Fruit fly (Drosophila melanogaster): ENCODE measurements around the gene CG14196.
A peak's percentile ranks its signal among the peaks of the same experiment; 100 is the strongest.

The CG14196 gene

DNA sequence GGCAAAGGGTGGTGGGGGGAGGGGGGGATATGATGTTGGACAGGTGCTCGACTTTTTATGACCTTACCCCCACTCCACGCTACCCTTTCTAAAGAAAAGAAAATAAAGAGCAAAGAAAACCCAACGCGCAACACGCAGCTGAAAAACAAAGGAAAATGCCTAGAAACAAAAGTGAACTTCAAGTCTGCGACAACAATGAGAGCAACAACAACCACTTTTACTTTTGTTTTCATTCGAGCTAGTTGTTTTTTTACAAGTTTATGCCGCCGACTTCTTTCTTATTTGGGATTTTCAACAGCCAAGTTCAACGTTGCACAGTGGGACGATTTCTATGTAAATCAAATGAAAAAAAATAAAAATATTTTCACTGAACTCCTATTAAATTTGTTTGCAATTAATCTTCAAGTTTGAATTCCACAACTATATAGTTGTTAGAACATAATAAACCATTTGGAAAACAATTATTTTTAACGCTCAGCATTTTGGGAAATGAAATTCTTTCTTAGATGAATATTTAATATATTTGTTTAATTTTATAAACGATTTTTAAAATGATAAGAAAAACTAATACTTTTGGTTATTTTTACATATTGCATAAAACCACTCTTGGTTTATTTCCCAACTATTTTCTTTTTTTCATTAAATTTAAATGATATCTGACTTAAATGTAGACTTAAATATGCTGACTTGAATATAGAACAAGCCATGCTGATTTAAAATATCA is 16.9 kb downstream of the CG14196 start:
- TF ChIP-seq CTCF (optimal IDR thresholded peaks at IDR 0.05) (no peak), CG8478 (optimal IDR thresholded peaks at IDR 0.05) (no peak)

DNA sequence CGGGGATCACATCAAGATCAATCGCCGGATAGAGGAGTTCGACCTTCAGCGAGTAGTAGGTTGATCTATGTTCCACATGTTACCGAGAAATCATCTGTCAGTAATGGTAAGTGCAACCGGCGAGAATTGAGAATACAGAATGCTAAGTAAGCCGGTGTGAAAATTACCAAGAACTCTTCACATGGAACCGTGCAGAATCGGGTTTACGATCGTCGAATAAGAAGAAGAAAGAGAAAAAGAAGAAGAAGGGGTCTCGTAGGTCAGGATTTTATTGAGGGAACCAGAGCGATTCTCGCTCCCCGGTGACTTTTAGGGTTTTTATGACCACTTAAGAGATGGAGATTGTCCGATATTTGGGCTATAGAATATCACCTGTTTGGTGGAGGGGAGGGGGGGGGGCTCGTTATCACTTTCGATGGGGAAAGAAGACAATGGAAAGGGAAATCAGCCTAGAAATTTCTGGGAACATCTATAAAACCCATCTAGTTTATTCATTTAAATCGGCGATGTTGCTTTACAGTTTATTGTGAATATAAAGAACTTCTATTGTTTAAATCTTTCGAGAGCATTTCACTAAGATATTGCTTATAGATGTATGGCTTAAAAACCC is 20.6 kb downstream of the CG14196 start:
- TF ChIP-seq CG8478 (optimal IDR thresholded peaks at IDR 0.05): no peak
- no peak for TF ChIP-seq CTCF (optimal IDR thresholded peaks at IDR 0.05)

- no peak for TF ChIP-seq CTCF (optimal IDR thresholded peaks at IDR 0.05)
- TF ChIP-seq CG8478 (optimal IDR thresholded peaks at IDR 0.05): no peak
These were observed 21.2 kb downstream of the CG14196 start, which contains the start of gene CG7884 for dm6 chrX:19220415-19220814. Gene CG7884 (plus strand): TSS chrX:19220622.

dm6 chrX:19216671-19217070 is 25.0 kb downstream of the CG14196 start:
- no peak for TF ChIP-seq CG8478 (optimal IDR thresholded peaks at IDR 0.05)

dm6 chrX:19215215-19215614 is 26.4 kb downstream of the CG14196 start, which contains the start of gene Muc18B:
Gene Muc18B (plus strand): TSS chrX:19215515.
- TF ChIP-seq CTCF (optimal IDR thresholded peaks at IDR 0.05) (no peak), CG8478 (optimal IDR thresholded peaks at IDR 0.05) (no peak)

- no peak for TF ChIP-seq CTCF (optimal IDR thresholded peaks at IDR 0.05)
- no peak for TF ChIP-seq CG8478 (optimal IDR thresholded peaks at IDR 0.05)
These were observed 28.7 kb downstream of the CG14196 start, which contains the start of gene Mur18B for dm6 chrX:19212954-19213353. Gene Mur18B (plus strand): TSS chrX:19213254.

- no peak for TF ChIP-seq CTCF (optimal IDR thresholded peaks at IDR 0.05)
- TF ChIP-seq CG8478 (optimal IDR thresholded peaks at IDR 0.05): no peak
These were observed 29.7 kb downstream of the CG14196 start, which contains the start of gene CG14195 for dm6 chrX:19211982-19212381. Gene CG14195 (minus strand): TSS chrX:19212082.

dm6 chrX:19208014-19208413 is 33.6 kb downstream of the CG14196 start, which contains the start of gene Ulp1:
Gene Ulp1 (minus strand): TSS chrX:19208187.
- TF ChIP-seq CG8478 (optimal IDR thresholded peaks at IDR 0.05): no peak
- TF ChIP-seq CTCF (optimal IDR thresholded peaks at IDR 0.05): peak; percentile 58 to 67

- TF ChIP-seq CTCF (optimal IDR thresholded peaks at IDR 0.05) (no peak), CG8478 (optimal IDR thresholded peaks at IDR 0.05) (no peak)
These were observed 40.0 kb downstream of the CG14196 start, which contains the start of gene CG7990 for dm6 chrX:19201630-19202029. Gene CG7990 (minus strand): TSS chrX:19201979.

dm6 chrX:19193336-19193735 is 48.3 kb downstream of the CG14196 start, which contains the start of the genes CG7914 and CG14194:
Gene CG7914 (minus strand): TSS chrX:19193448.
Gene CG14194 (plus strand): TSS chrX:19193555.
- TF ChIP-seq CTCF (optimal IDR thresholded peaks at IDR 0.05): peak in 1 of 2 experiments; percentile 4
- no peak for TF ChIP-seq CG8478 (optimal IDR thresholded peaks at IDR 0.05)

DNA sequence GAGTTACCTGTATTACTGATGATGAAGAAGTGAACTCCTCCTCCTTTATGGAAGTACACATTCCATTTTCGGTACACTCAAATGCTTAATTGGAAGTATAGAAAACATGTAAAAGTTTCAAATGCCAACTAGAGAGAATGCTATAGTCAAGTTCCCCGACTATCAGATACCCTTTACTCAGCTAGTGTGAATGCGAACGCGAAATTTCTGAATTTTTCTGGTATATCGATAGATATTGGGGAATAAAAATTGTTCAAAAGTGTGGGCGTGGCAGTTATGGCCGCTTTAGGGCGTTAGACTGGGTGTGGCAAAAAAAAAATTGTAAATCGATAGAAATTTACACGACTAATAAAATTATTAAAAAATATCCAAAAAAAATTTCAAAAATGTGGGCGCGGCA is 50.0 kb downstream of the CG14196 start:
- no peak for TF ChIP-seq CTCF (optimal IDR thresholded peaks at IDR 0.05)
- no peak for TF ChIP-seq CG8478 (optimal IDR thresholded peaks at IDR 0.05)

DNA sequence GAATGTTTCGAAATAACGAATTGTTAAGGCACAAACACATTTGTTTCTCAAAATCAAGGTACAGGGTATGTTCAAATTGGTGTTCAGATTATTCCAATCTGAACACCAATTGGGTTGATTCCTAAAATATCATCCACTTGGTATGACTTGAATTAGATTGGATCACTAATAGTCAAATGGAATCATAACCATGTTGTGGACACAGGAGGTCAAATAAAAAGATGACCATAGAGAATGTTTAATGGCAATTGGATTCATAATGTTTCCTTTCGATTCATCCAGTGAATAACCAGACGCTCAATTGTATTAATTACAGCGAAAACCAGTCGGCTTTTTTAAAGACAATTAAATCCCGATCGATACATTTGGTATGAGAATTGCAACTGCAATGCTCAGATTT is 50.6 kb downstream of the CG14196 start:
- TF ChIP-seq CTCF (optimal IDR thresholded peaks at IDR 0.05): no peak
- TF ChIP-seq CG8478 (optimal IDR thresholded peaks at IDR 0.05): no peak

- peak in 1 of 2 experiments; percentile 49 for TF ChIP-seq CTCF (optimal IDR thresholded peaks at IDR 0.05)
- no peak for TF ChIP-seq CG8478 (optimal IDR thresholded peaks at IDR 0.05)
These were observed 51.7 kb downstream of the CG14196 start, which contains the start of gene HP1D3csd for dm6 chrX:19189903-19190302. Gene HP1D3csd (plus strand): TSS chrX:19190214.

- TF ChIP-seq CTCF (optimal IDR thresholded peaks at IDR 0.05) (no peak), CG8478 (optimal IDR thresholded peaks at IDR 0.05) (no peak)
These were observed 54.0 kb downstream of the CG14196 start, which contains the start of gene Mec2 for dm6 chrX:19187624-19188085. Gene Mec2 (plus strand): TSS chrX:19188035.

Measured in S2 (cell line).